Worm (Caenorhabditis elegans) whole organism, L2 larva: ENCODE data around the gene C05E4.12.

Experiments used
- F13H6.1 ChIP-seq: sonication (generic microtip); optimal IDR thresholded peaks from 2 replicates; lab custom pipeline; 2016; ENCODE audit warnings: missing genetic modification characterization, missing compliant biosample characterization
- ZK546.5 ChIP-seq: sonication (generic microtip); optimal IDR thresholded peaks from 2 replicates; lab custom pipeline; 2017; ENCODE audit warnings: missing biosample characterization, missing genetic modification characterization
- ama-1 ChIP-seq: fragments of 150-350 bp; optimal IDR thresholded peaks from 2 replicates; lab custom pipeline; 2018; ENCODE audit warnings: inconsistent platforms
- ceh-82 ChIP-seq: fragments of 150-350 bp; optimal IDR thresholded peaks from 2 replicates; lab custom pipeline; 2014; ENCODE audit warnings: missing biosample characterization, missing genetic modification characterization
- egl-27 ChIP-seq: sonication (generic microtip); optimal IDR thresholded peaks from 3 replicates; lab custom pipeline; 2017; ENCODE audit warnings: missing biosample characterization, missing genetic modification reagents, missing genetic modification characterization
- fos-1 ChIP-seq: fragments of 150-350 bp; optimal IDR thresholded peaks from 2 replicates; lab custom pipeline; 2014; ENCODE audit warnings: missing biosample characterization, missing genetic modification characterization
- nhr-12 ChIP-seq: fragments of 150-350 bp; optimal IDR thresholded peaks from 2 replicates; lab custom pipeline; 2014; ENCODE audit warnings: missing biosample characterization, missing genetic modification characterization
- nhr-25 ChIP-seq: fragments of 150-350 bp; sonication (generic microtip); optimal IDR thresholded peaks from 3 replicates; lab custom pipeline; 2014; ENCODE audit warnings: missing biosample characterization, missing genetic modification characterization
- peb-1 ChIP-seq: fragments of 150-350 bp; optimal IDR thresholded peaks from 2 replicates; lab custom pipeline; 2014; ENCODE audit warnings: missing biosample characterization, missing genetic modification characterization
- unc-39 ChIP-seq: fragments of 150-350 bp; optimal IDR thresholded peaks from 2 replicates; lab custom pipeline; 2014; ENCODE audit warnings: missing biosample characterization, missing genetic modification characterization
- unc-62 ChIP-seq: fragments of 150-350 bp; optimal IDR thresholded peaks from 2 replicates; lab custom pipeline; 2014; ENCODE audit warnings: missing biosample characterization, missing genetic modification reagents, missing genetic modification characterization
- ztf-11 ChIP-seq: sonication (generic microtip); optimal IDR thresholded peaks from 2 replicates; lab custom pipeline; 2017; ENCODE audit warnings: missing biosample characterization, missing genetic modification characterization

- TF ChIP-seq unc-39 (tag; lab: Kevin White, UChicago) (no peak), nhr-25 (tag; lab: Kevin White, UChicago) (peak; percentile 12), ama-1 (peak; percentile 96), F13H6.1 (peak; percentile 83), ztf-11 (tag; lab: Kevin White, UChicago) (no peak), ZK546.5 (no peak), egl-27 (no peak), nhr-12 (tag; lab: Kevin White, UChicago) (no peak), ceh-82 (tag; lab: Kevin White, UChicago) (no peak), unc-62 (GFP tag; lab: Kevin White, UChicago) (peak; percentile 28), fos-1 (peak; percentile 22), peb-1 (tag; lab: Kevin White, UChicago) (no peak)
These were observed 34.1 kb downstream of the C05E4.12 start, which contains the start of the genes icl-1 and srh-2 for ce11 chrV:727484-728351.
